Worm (Caenorhabditis elegans): Measurements from ENCODE around the gene rnh-1.2.

ce11 chrII:9880826-9881225 is 39.0 kb upstream of the rnh-1.2 start, which contains the start of gene C08H9.15:
- TF ChIP-seq zag-1 (tag; optimal IDR thresholded peaks at IDR 0.05), result no peak
- no peak for TF ChIP-seq ama-1 (optimal IDR thresholded peaks at IDR 0.05)
- TF ChIP-seq sptf-1 (tag; optimal IDR thresholded peaks at IDR 0.05), result no peak
- TF ChIP-seq dpl-1 (GFP tag; optimal IDR thresholded peaks at IDR 0.05), result no peak
- TF ChIP-seq lin-14 (GFP tag; optimal IDR thresholded peaks at IDR 0.05), result no peak
- no peak for TF ChIP-seq rnt-1 (tag; optimal IDR thresholded peaks at IDR 0.05)
- peak in 4 of 6 experiments; percentile 16 to 64 (median 45) for TF ChIP-seq elt-3 (tag; optimal IDR thresholded peaks at IDR 0.05)
- no peak for TF ChIP-seq ztf-11 (tag; optimal IDR thresholded peaks at IDR 0.05)
- no peak for TF ChIP-seq nhr-47 (tag; optimal IDR thresholded peaks at IDR 0.05)
- no peak for TF ChIP-seq ceh-8 (GFP tag; optimal IDR thresholded peaks at IDR 0.05)
